Fruit fly (Drosophila melanogaster): ENCODE data around the gene CG8851.

- TF ChIP-seq CG8478 (optimal IDR thresholded peaks at IDR 0.05), result no peak
- no peak for TF ChIP-seq EcR (GFP tag; optimal IDR thresholded peaks at IDR 0.05)
Measured at dm6 chr2L:3543062-3543461, 23.6 kb downstream of the CG8851 start.

Measured in whole organism.